Comparison of ENCODE assay signal across 4 worm cellular contexts in the genomic region with DNA sequence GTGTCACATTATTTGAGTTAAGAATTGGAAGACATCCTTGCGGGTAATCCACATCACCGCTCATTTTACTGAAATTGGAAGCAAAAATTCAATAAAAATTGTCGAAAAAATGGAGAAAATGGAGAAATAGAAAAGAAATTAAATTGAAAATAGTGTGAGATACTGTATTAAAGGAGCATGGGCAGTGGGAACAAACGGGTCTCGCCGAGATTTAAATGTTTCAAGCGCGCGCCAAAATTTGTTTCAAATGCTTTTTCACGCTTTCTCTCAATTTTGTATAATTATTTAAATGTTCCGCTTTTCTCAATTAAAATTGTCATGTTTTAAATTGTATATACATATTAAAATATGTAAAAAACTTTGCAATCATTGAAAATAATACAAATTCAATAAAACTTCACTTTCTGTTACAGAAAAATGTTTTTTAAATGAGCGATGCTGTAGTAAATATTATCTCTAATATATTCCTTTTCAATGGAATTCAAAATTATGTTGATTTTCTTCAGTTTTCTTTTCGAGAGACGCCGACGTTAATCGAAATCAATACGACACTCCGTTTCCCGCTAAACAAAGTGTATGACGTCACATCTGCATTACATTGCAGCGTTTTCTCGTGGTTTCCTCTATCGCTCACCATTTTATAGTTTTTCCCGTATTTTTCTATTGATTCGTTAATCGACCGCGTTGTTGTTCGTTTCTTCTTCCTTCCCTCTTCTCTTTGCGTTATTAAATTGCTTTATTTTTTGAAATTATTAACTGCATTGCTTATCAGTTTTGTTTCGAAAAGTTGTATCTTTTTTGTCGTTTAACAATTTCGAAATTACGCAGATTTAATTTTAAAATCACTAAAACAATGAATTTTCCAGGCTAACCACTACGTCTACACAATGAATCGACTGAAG.
TF ChIP-seq lines count a peak whose summit lies in the region.

TSS of gene evl-14 (minus strand) at position 68 of the 902 bp plus-strand sequence.
TSS of gene dcn-1 (plus strand) at position 852 of the 902 bp plus-strand sequence.

TF ChIP-seq in whole organism, L1 larva, 84 proteins besides CTCF, POLR2A, EP300 and RAD21 (continued from another document and continues in another):
- TF ChIP-seq fkh-4 (tag; optimal IDR thresholded peaks at IDR 0.05; lab: Kevin White, UChicago; ENCODE audit: borderline replicate concordance): no peak
- no peak for TF ChIP-seq tlp-1 (tag; optimal IDR thresholded peaks at IDR 0.05; lab: Kevin White, UChicago)
- TF ChIP-seq egl-27 (tag; optimal IDR thresholded peaks at IDR 0.05; lab: Kevin White, UChicago): no peak
- no peak for TF ChIP-seq unc-62 (GFP tag; optimal IDR thresholded peaks at IDR 0.05; lab: Kevin White, UChicago)
- TF ChIP-seq unc-130 (tag; optimal IDR thresholded peaks at IDR 0.05; lab: Kevin White, UChicago): peak; percentile 60
- TF ChIP-seq jun-1 (tag; optimal IDR thresholded peaks at IDR 0.05; lab: Kevin White, UChicago): peak; percentile 50
- TF ChIP-seq lsy-2 (tag; optimal IDR thresholded peaks at IDR 0.05; lab: Kevin White, UChicago): peak; percentile 81 to 90
- no peak for TF ChIP-seq nhr-12 (tag; optimal IDR thresholded peaks at IDR 0.05; lab: Kevin White, UChicago)
- TF ChIP-seq alr-1 (tag; optimal IDR thresholded peaks at IDR 0.05; lab: Kevin White, UChicago; ENCODE audit: borderline replicate concordance): no peak
- TF ChIP-seq nhr-20 (tag; optimal IDR thresholded peaks at IDR 0.05; lab: Kevin White, UChicago): peak; percentile 86
- no peak for TF ChIP-seq aha-1 (tag; optimal IDR thresholded peaks at IDR 0.05; lab: Kevin White, UChicago)
- no peak for TF ChIP-seq ceh-88 (GFP tag; IDR thresholded peaks at IDR 0.05; lab: Robert Waterston, UW)
- TF ChIP-seq snu-23 (GFP tag; optimal IDR thresholded peaks at IDR 0.05; lab: Kevin White, UChicago): peak; percentile 91
- TF ChIP-seq nhr-19 (GFP tag; conservative IDR thresholded peaks at IDR 0.05; lab: Robert Waterston, UW): no peak; the same call in none of the 2 replicates
- peak; percentile 6 for TF ChIP-seq hpl-2 (GFP tag; optimal IDR thresholded peaks at IDR 0.05; lab: Kevin White, UChicago)
- no peak for TF ChIP-seq ztf-4 (tag; optimal IDR thresholded peaks at IDR 0.05; lab: Kevin White, UChicago)
- no peak for TF ChIP-seq irx-1 (tag; optimal IDR thresholded peaks at IDR 0.05; lab: Kevin White, UChicago)
- TF ChIP-seq fkh-10 (GFP tag; optimal IDR thresholded peaks at IDR 0.05; lab: Kevin White, UChicago): no peak
- TF ChIP-seq isw-1 (GFP tag; IDR thresholded peaks at IDR 0.05; lab: Robert Waterston, UW): peak; percentile 48
- no peak for TF ChIP-seq efl-3 (GFP tag; optimal IDR thresholded peaks at IDR 0.05; lab: Kevin White, UChicago)
- peak; percentile 68 for TF ChIP-seq lin-13 (GFP tag; optimal IDR thresholded peaks at IDR 0.05; lab: Kevin White, UChicago)
- TF ChIP-seq ztf-11 (tag; optimal IDR thresholded peaks at IDR 0.05; lab: Kevin White, UChicago): no peak
- no peak for TF ChIP-seq ama-1 (optimal IDR thresholded peaks at IDR 0.05; lab: Kevin White, UChicago)
- peak; percentile 82 for TF ChIP-seq xbp-1 (tag; optimal IDR thresholded peaks at IDR 0.05; lab: Kevin White, UChicago)
- TF ChIP-seq nhr-47 (tag; optimal IDR thresholded peaks at IDR 0.05; lab: Kevin White, UChicago): peak; percentile 79
- TF ChIP-seq elt-3 (tag; optimal IDR thresholded peaks at IDR 0.05; lab: Kevin White, UChicago): peak in 1 of 6 experiments; percentile 84
- no peak for TF ChIP-seq sox-4 (tag; optimal IDR thresholded peaks at IDR 0.05; lab: Kevin White, UChicago)
- TF ChIP-seq pax-3 (tag; optimal IDR thresholded peaks at IDR 0.05; lab: Kevin White, UChicago): no peak
- TF ChIP-seq egl-13 (tag; optimal IDR thresholded peaks at IDR 0.05; lab: Kevin White, UChicago): peak; percentile 29
- no peak for TF ChIP-seq ceh-63 (GFP tag; optimal IDR thresholded peaks at IDR 0.05; lab: Kevin White, UChicago)

TF ChIP-seq in whole organism, L2 larva, 48 proteins besides CTCF, POLR2A, EP300 and RAD21 (continued from another document):
- peak; percentile 79 for TF ChIP-seq nhr-6 (tag; optimal IDR thresholded peaks at IDR 0.05; lab: Kevin White, UChicago)
- peak; percentile 73 for TF ChIP-seq nhr-21 (tag; optimal IDR thresholded peaks at IDR 0.05; lab: Kevin White, UChicago)
- TF ChIP-seq ztf-1 (GFP tag; conservative IDR thresholded peaks at IDR 0.05; lab: Robert Waterston, UW): no peak
- no peak for TF ChIP-seq R02D3.7 (tag; optimal IDR thresholded peaks at IDR 0.05; lab: Kevin White, UChicago)
- TF ChIP-seq nhr-25 (tag; optimal IDR thresholded peaks at IDR 0.05; lab: Kevin White, UChicago): peak; percentile 76
- TF ChIP-seq nhr-237 (tag; optimal IDR thresholded peaks at IDR 0.05; lab: Kevin White, UChicago): no peak
- TF ChIP-seq sma-3 (GFP tag; optimal IDR thresholded peaks at IDR 0.05; lab: Kevin White, UChicago): peak; percentile 60
- TF ChIP-seq egl-27 (tag; optimal IDR thresholded peaks at IDR 0.05; lab: Kevin White, UChicago): no peak
- no peak for TF ChIP-seq peb-1 (tag; optimal IDR thresholded peaks at IDR 0.05; lab: Kevin White, UChicago)
- TF ChIP-seq zag-1 (tag; optimal IDR thresholded peaks at IDR 0.05; lab: Kevin White, UChicago): no peak
- TF ChIP-seq mbf-1 (tag; optimal IDR thresholded peaks at IDR 0.05; lab: Kevin White, UChicago): no peak
- no peak for TF ChIP-seq alr-1 (tag; optimal IDR thresholded peaks at IDR 0.05; lab: Kevin White, UChicago)
- TF ChIP-seq Y55F3AM.14 (GFP tag; optimal IDR thresholded peaks at IDR 0.05; lab: Kevin White, UChicago): no peak
- no peak for TF ChIP-seq unc-62 (GFP tag; optimal IDR thresholded peaks at IDR 0.05; lab: Kevin White, UChicago)
- peak; percentile 85 for TF ChIP-seq nhr-129 (tag; optimal IDR thresholded peaks at IDR 0.05; lab: Kevin White, UChicago)
- no peak for TF ChIP-seq ztf-11 (tag; optimal IDR thresholded peaks at IDR 0.05; lab: Kevin White, UChicago)
- no peak for TF ChIP-seq ceh-16 (tag; optimal IDR thresholded peaks at IDR 0.05; lab: Kevin White, UChicago)
- TF ChIP-seq unc-39 (tag; optimal IDR thresholded peaks at IDR 0.05; lab: Kevin White, UChicago): no peak
- peak; percentile 92 for TF ChIP-seq unc-55 (GFP tag; optimal IDR thresholded peaks at IDR 0.05; lab: Kevin White, UChicago)
- no peak for TF ChIP-seq sma-9 (GFP tag; optimal IDR thresholded peaks at IDR 0.05; lab: Kevin White, UChicago)
- TF ChIP-seq sma-9 (tag; optimal IDR thresholded peaks at IDR 0.05; lab: Kevin White, UChicago): no peak

TF ChIP-seq in whole organism, L3 larva, 47 proteins besides CTCF, POLR2A, EP300 and RAD21 (continued from another document):
- TF ChIP-seq hmg-11 (tag; optimal IDR thresholded peaks at IDR 0.05; lab: Kevin White, UChicago) (peak; percentile 77), ama-1 (optimal IDR thresholded peaks at IDR 0.05; lab: Kevin White, UChicago) (no peak), nhr-12 (tag; optimal IDR thresholded peaks at IDR 0.05; lab: Kevin White, UChicago) (no peak), jun-1 (tag; optimal IDR thresholded peaks at IDR 0.05; lab: Kevin White, UChicago) (peak; percentile 74), tbx-2 (tag; optimal IDR thresholded peaks at IDR 0.05; lab: Kevin White, UChicago) (no peak), lin-39 (tag; optimal IDR thresholded peaks at IDR 0.05; lab: Kevin White, UChicago) (peak; percentile 57), mml-1 (tag; optimal IDR thresholded peaks at IDR 0.05; lab: Kevin White, UChicago) (no peak), daf-12 (tag; optimal IDR thresholded peaks at IDR 0.05; lab: Kevin White, UChicago) (no peak), nhr-28 (tag; optimal IDR thresholded peaks at IDR 0.05; lab: Kevin White, UChicago) (no peak), ceh-16 (tag; optimal IDR thresholded peaks at IDR 0.05; lab: Kevin White, UChicago) (no peak)

TF ChIP-seq in whole organism, L4 larva, 104 proteins besides CTCF, POLR2A, EP300 and RAD21 (continued from another document):
- no peak for TF ChIP-seq ceh-44 (GFP tag; IDR thresholded peaks at IDR 0.05; lab: Robert Waterston, UW)
- TF ChIP-seq vab-7 (GFP tag; IDR thresholded peaks at IDR 0.05; lab: Robert Waterston, UW): no peak
- TF ChIP-seq snpc-4 (tag; optimal IDR thresholded peaks at IDR 0.05; lab: Kevin White, UChicago): no peak
- no peak for TF ChIP-seq Y48G9A.11 (GFP tag; IDR thresholded peaks at IDR 0.05; lab: Robert Waterston, UW)
- no peak for TF ChIP-seq spr-1 (tag; optimal IDR thresholded peaks at IDR 0.05; lab: Kevin White, UChicago)
- no peak for TF ChIP-seq F10B5.3 (tag; optimal IDR thresholded peaks at IDR 0.05; lab: Kevin White, UChicago)
- TF ChIP-seq daf-16 (GFP tag; optimal IDR thresholded peaks at IDR 0.05; lab: Kevin White, UChicago): no peak
- TF ChIP-seq daf-16 (tag; optimal IDR thresholded peaks at IDR 0.05; lab: Kevin White, UChicago): peak; percentile 71
- no peak for TF ChIP-seq mxl-3 (GFP tag; optimal IDR thresholded peaks at IDR 0.05; lab: Kevin White, UChicago)
- no peak for TF ChIP-seq egl-27 (tag; optimal IDR thresholded peaks at IDR 0.05; lab: Kevin White, UChicago)
- TF ChIP-seq lin-13 (GFP tag; optimal IDR thresholded peaks at IDR 0.05; lab: Kevin White, UChicago): peak; percentile 40
- no peak for TF ChIP-seq mes-2 (tag; optimal IDR thresholded peaks at IDR 0.05; lab: Kevin White, UChicago; ENCODE audit: poor library complexity, severe bottlenecking)
- TF ChIP-seq pha-4 (GFP tag; IDR thresholded peaks at IDR 0.05; lab: Robert Waterston, UW): no peak
- TF ChIP-seq pha-4 (tag; optimal IDR thresholded peaks at IDR 0.05; lab: Kevin White, UChicago): no peak
- no peak for TF ChIP-seq Y5F2A.4 (GFP tag; optimal IDR thresholded peaks at IDR 0.05; lab: Kevin White, UChicago)
- no peak for TF ChIP-seq gei-8 (GFP tag; optimal IDR thresholded peaks at IDR 0.05; lab: Kevin White, UChicago)
- TF ChIP-seq ceh-20 (GFP tag; IDR thresholded peaks at IDR 0.05; lab: Robert Waterston, UW): no peak
- TF ChIP-seq set-16 (GFP tag; IDR thresholded peaks at IDR 0.05; lab: Robert Waterston, UW): no peak
- no peak for TF ChIP-seq ama-1 (optimal IDR thresholded peaks at IDR 0.05; lab: Kevin White, UChicago)
- TF ChIP-seq F44E2.7 (GFP tag; IDR thresholded peaks at IDR 0.05; lab: Robert Waterston, UW): no peak
- no peak for TF ChIP-seq nhr-10 (tag; optimal IDR thresholded peaks at IDR 0.05; lab: Kevin White, UChicago)
- no peak for TF ChIP-seq sdz-12 (GFP tag; optimal IDR thresholded peaks at IDR 0.05; lab: Kevin White, UChicago)
- TF ChIP-seq hlh-30 (tag; optimal IDR thresholded peaks at IDR 0.05; lab: Kevin White, UChicago; ENCODE audit: insufficient read depth): peak; percentile 94
- TF ChIP-seq attf-4 (tag; optimal IDR thresholded peaks at IDR 0.05; lab: Kevin White, UChicago): no peak
- no peak for TF ChIP-seq cey-2 (tag; optimal IDR thresholded peaks at IDR 0.05; lab: Kevin White, UChicago; ENCODE audit: borderline replicate concordance, insufficient read depth)
- no peak for TF ChIP-seq dmd-8 (GFP tag; IDR thresholded peaks at IDR 0.05; lab: Robert Waterston, UW)
- TF ChIP-seq snpc-1.2 (GFP tag; IDR thresholded peaks at IDR 0.05; lab: Robert Waterston, UW): no peak
- peak; percentile 3 for TF ChIP-seq fkh-10 (GFP tag; optimal IDR thresholded peaks at IDR 0.05; lab: Kevin White, UChicago)
- TF ChIP-seq ceh-82 (tag; optimal IDR thresholded peaks at IDR 0.05; lab: Kevin White, UChicago): no peak
- no peak for TF ChIP-seq nhr-237 (tag; optimal IDR thresholded peaks at IDR 0.05; lab: Kevin White, UChicago)
- TF ChIP-seq zip-11 (GFP tag; IDR thresholded peaks at IDR 0.05; lab: Robert Waterston, UW): no peak
- TF ChIP-seq dmd-6 (GFP tag; IDR thresholded peaks at IDR 0.05; lab: Robert Waterston, UW): peak; percentile 59; the same call in 1 of the 2 replicates
- TF ChIP-seq dmd-9 (GFP tag; IDR thresholded peaks at IDR 0.05; lab: Robert Waterston, UW): no peak
- peak; percentile 57 to 85 for TF ChIP-seq mdl-1 (tag; optimal IDR thresholded peaks at IDR 0.05; lab: Kevin White, UChicago)
- TF ChIP-seq zfp-3 (GFP tag; conservative IDR thresholded peaks at IDR 0.05; lab: Robert Waterston, UW): no peak
- peak; percentile 73 for TF ChIP-seq aha-1 (tag; lab: Kevin White, UChicago)
- TF ChIP-seq mep-1 (tag; optimal IDR thresholded peaks at IDR 0.05; lab: Kevin White, UChicago): peak; percentile 79
- TF ChIP-seq mxl-2 (GFP tag; conservative IDR thresholded peaks at IDR 0.05; lab: Robert Waterston, UW): no peak
- TF ChIP-seq duxl-1 (tag; optimal IDR thresholded peaks at IDR 0.05; lab: Kevin White, UChicago; ENCODE audit: poor library complexity): no peak
- no peak for TF ChIP-seq D1046.2 (GFP tag; IDR thresholded peaks at IDR 0.05; lab: Robert Waterston, UW)
